Fruit fly (Drosophila melanogaster) whole organism, embryonic: ENCODE data around the gene SerRS-m.

Experiments
- Bdp1 ChIP-seq: fragments of 200-800 bp; sonication (Bioruptor generic); optimal IDR thresholded peaks from 3 replicates; lab custom pipeline; 2016; ENCODE audit warnings: missing biosample characterization, missing genetic modification characterization
- Bteb2 ChIP-seq: fragments of 200-800 bp; sonication (Bioruptor generic); optimal IDR thresholded peaks from 2 replicates; lab custom pipeline; 2016; ENCODE audit warnings: missing biosample characterization, missing genetic modification characterization
- CG10147 ChIP-seq: fragments of 200-800 bp; sonication (Bioruptor generic); optimal IDR thresholded peaks from 2 replicates; lab custom pipeline; 2019; ENCODE audit warnings: missing biosample characterization, mild to moderate bottlenecking, missing genetic modification characterization, moderate library complexity
- CG12155 ChIP-seq: fragments of 200-800 bp; sonication (Bioruptor generic); optimal IDR thresholded peaks from 3 replicates; lab custom pipeline; 2016; ENCODE audit warnings: missing biosample characterization, missing genetic modification characterization
- CG1233 ChIP-seq: fragments of 200-800 bp; sonication (Bioruptor generic); optimal IDR thresholded peaks from 4 replicates; lab custom pipeline; 2018; ENCODE audit warnings: missing biosample characterization, mild to moderate bottlenecking, missing genetic modification characterization
- CG13424 ChIP-seq: fragments of 200-800 bp; sonication (Bioruptor generic); optimal IDR thresholded peaks from 2 replicates; lab custom pipeline; 2019; ENCODE audit warnings: missing biosample characterization, mild to moderate bottlenecking, missing genetic modification characterization, moderate library complexity
- CG13775 ChIP-seq: fragments of 200-800 bp; sonication (Bioruptor generic); optimal IDR thresholded peaks from 3 replicates; lab custom pipeline; 2017; ENCODE audit warnings: missing biosample characterization, mild to moderate bottlenecking, missing genetic modification characterization
- CG15269 ChIP-seq: fragments of 200-800 bp; sonication (Bioruptor generic); optimal IDR thresholded peaks from 2 replicates; lab custom pipeline; 2018; ENCODE audit warnings: missing biosample characterization, mild to moderate bottlenecking, missing genetic modification characterization, moderate library complexity
- CG17385 ChIP-seq: fragments of 200-800 bp; sonication (Bioruptor generic); optimal IDR thresholded peaks from 3 replicates; lab custom pipeline; 2018; ENCODE audit warnings: missing biosample characterization, mild to moderate bottlenecking, missing genetic modification characterization
- CG17802 ChIP-seq: fragments of 200-800 bp; sonication (Bioruptor generic); optimal IDR thresholded peaks from 2 replicates; lab custom pipeline; 2018; ENCODE audit warnings: missing biosample characterization, mild to moderate bottlenecking, missing genetic modification characterization, moderate library complexity
- CG17829 ChIP-seq: fragments of 200-800 bp; optimal IDR thresholded peaks from 2 replicates; lab custom pipeline; 2019; ENCODE audit warnings: missing biosample characterization, mild to moderate bottlenecking, missing genetic modification characterization, moderate library complexity
- CG2120 ChIP-seq: fragments of 200-800 bp; sonication (Bioruptor generic); optimal IDR thresholded peaks from 3 replicates; lab custom pipeline; 2016; ENCODE audit warnings: missing biosample characterization, missing genetic modification characterization
- CG32532 ChIP-seq: fragments of 200-800 bp; sonication (Bioruptor generic); IDR thresholded peaks from 2 replicates; pipeline ENCODE4 v1.3.6; 2022; ENCODE audit warnings: missing biosample characterization, missing genetic modification characterization
- CG3281 ChIP-seq: fragments of 200-800 bp; sonication (Bioruptor generic); optimal IDR thresholded peaks from 3 replicates; lab custom pipeline; 2017; ENCODE audit warnings: missing biosample characterization, mild to moderate bottlenecking, missing genetic modification characterization
- CG3407 ChIP-seq: fragments of 200-800 bp; sonication (Bioruptor generic); optimal IDR thresholded peaks from 2 replicates; lab custom pipeline; 2018; ENCODE audit warnings: missing biosample characterization, mild to moderate bottlenecking, missing genetic modification characterization
- CG34376 ChIP-seq: fragments of 200-800 bp; sonication (Bioruptor generic); optimal IDR thresholded peaks from 2 replicates; lab custom pipeline; 2018; ENCODE audit warnings: missing biosample characterization, mild to moderate bottlenecking, missing genetic modification characterization
- CG3838 ChIP-seq: fragments of 200-800 bp; sonication (Bioruptor generic); optimal IDR thresholded peaks from 3 replicates; lab custom pipeline; 2016; ENCODE audit warnings: missing biosample characterization, missing genetic modification characterization
- CG42726 ChIP-seq: fragments of 200-800 bp; sonication (Bioruptor generic); IDR thresholded peaks from 2 replicates; pipeline ENCODE4 v1.3.6; 2022; ENCODE audit warnings: missing biosample characterization, missing genetic modification characterization; ENCODE audit not compliant: partially characterized antibody
- CG4730 ChIP-seq: fragments of 200-800 bp; sonication (Bioruptor generic); IDR thresholded peaks from 2 replicates; pipeline ENCODE4 v1.3.6; 2022; ENCODE audit warnings: missing biosample characterization, missing genetic modification characterization
- CG6272 ChIP-seq: fragments of 200-800 bp; sonication (Bioruptor generic); IDR thresholded peaks from 2 replicates; pipeline ENCODE4 v1.3.6; 2022; ENCODE audit warnings: missing biosample characterization, missing genetic modification characterization
- CG8388 ChIP-seq: fragments of 200-800 bp; sonication (Bioruptor generic); optimal IDR thresholded peaks from 2 replicates; lab custom pipeline; 2019; ENCODE audit warnings: missing biosample characterization, mild to moderate bottlenecking, missing genetic modification characterization, moderate library complexity
- CHES-1-like ChIP-seq: fragments of 200-800 bp; sonication (Bioruptor generic); optimal IDR thresholded peaks from 2 replicates; lab custom pipeline; 2016; ENCODE audit warnings: missing biosample characterization, missing genetic modification characterization
- Chrac-16 ChIP-seq: fragments of 200-800 bp; sonication (Bioruptor generic); optimal IDR thresholded peaks from 3 replicates; lab custom pipeline; 2016; ENCODE audit warnings: missing biosample characterization, missing genetic modification characterization
- HmgZ ChIP-seq: fragments of 200-800 bp; sonication (Bioruptor generic); optimal IDR thresholded peaks from 2 replicates; lab custom pipeline; 2018; ENCODE audit warnings: missing biosample characterization, mild to moderate bottlenecking, missing genetic modification characterization
- Hsf ChIP-seq: fragments of 200-800 bp; sonication (Bioruptor generic); optimal IDR thresholded peaks from 3 replicates; lab custom pipeline; 2016; ENCODE audit warnings: missing biosample characterization, missing genetic modification characterization
- Mad ChIP-seq: fragments of 200-800 bp; sonication (Bioruptor generic); optimal IDR thresholded peaks from 2 replicates; lab custom pipeline; 2016; ENCODE audit warnings: missing biosample characterization, missing genetic modification characterization
- Nf-YA ChIP-seq: fragments of 200-800 bp; sonication (Bioruptor generic); IDR thresholded peaks from 2 replicates; pipeline ENCODE4 v1.3.6; 2022; ENCODE audit warnings: missing biosample characterization, missing genetic modification characterization
- Ptx1 ChIP-seq: fragments of 200-800 bp; sonication (Bioruptor generic); IDR thresholded peaks from 2 replicates; pipeline ENCODE4 v1.3.6; 2022; ENCODE audit warnings: missing biosample characterization, missing genetic modification characterization
- Rx ChIP-seq: fragments of 200-800 bp; sonication (Bioruptor generic); IDR thresholded peaks from 2 replicates; pipeline ENCODE4 v1.3.6; 2022; ENCODE audit warnings: missing biosample characterization, missing genetic modification characterization
- Ssrp ChIP-seq: fragments of 200-800 bp; sonication (Bioruptor generic); optimal IDR thresholded peaks from 2 replicates; lab custom pipeline; 2018; ENCODE audit warnings: missing biosample characterization, mild to moderate bottlenecking, missing genetic modification characterization, moderate library complexity
- YL-1 ChIP-seq: fragments of 200-800 bp; sonication (Bioruptor generic); optimal IDR thresholded peaks from 3 replicates; lab custom pipeline; 2017; ENCODE audit warnings: missing biosample characterization, mild to moderate bottlenecking, missing genetic modification characterization
- bab2 ChIP-seq: fragments of 200-800 bp; sonication (Bioruptor generic); optimal IDR thresholded peaks from 2 replicates; lab custom pipeline; 2016; ENCODE audit warnings: missing biosample characterization, missing genetic modification characterization
- ci ChIP-seq: fragments of 200-800 bp; sonication (Bioruptor generic); IDR thresholded peaks from 3 replicates; pipeline ENCODE4 v1.3.6; 2022; ENCODE audit warnings: missing biosample characterization, missing genetic modification characterization
- ems ChIP-seq: fragments of 200-800 bp; sonication (Bioruptor generic); optimal IDR thresholded peaks from 3 replicates; lab custom pipeline; 2016; ENCODE audit warnings: missing biosample characterization, missing genetic modification characterization
- fd96Cb ChIP-seq: fragments of 200-800 bp; sonication (Bioruptor generic); optimal IDR thresholded peaks from 2 replicates; lab custom pipeline; 2018; ENCODE audit warnings: missing biosample characterization, mild to moderate bottlenecking, missing genetic modification characterization, moderate library complexity
- lbe ChIP-seq: fragments of 200-800 bp; sonication (Bioruptor generic); optimal IDR thresholded peaks from 2 replicates; lab custom pipeline; 2016; ENCODE audit warnings: missing biosample characterization, mild to moderate bottlenecking, missing genetic modification characterization
- lmd ChIP-seq: fragments of 200-800 bp; sonication (Bioruptor generic); IDR thresholded peaks from 2 replicates; pipeline ENCODE4 v1.3.6; 2022; ENCODE audit warnings: missing biosample characterization, missing genetic modification characterization
- lola ChIP-seq, 3 experiments: fragments of >200 bp in 2 of 3; fragments of 200-800 bp in 1 of 3; sonication (Bioruptor generic) in 1 of 3; optimal IDR thresholded peaks; 2 replicates each; lab custom pipeline; 2017 to 2019; ENCODE audit warnings: missing biosample characterization in 3 of 3, missing genetic modification characterization in 3 of 3, mild to moderate bottlenecking in 1 of 3, moderate library complexity in 1 of 3
- mam ChIP-seq: fragments of 200-800 bp; sonication (Bioruptor generic); optimal IDR thresholded peaks from 3 replicates; lab custom pipeline; 2016; ENCODE audit warnings: missing biosample characterization, missing genetic modification characterization
- nerfin-1 ChIP-seq: fragments of 200-800 bp; sonication (Bioruptor generic); optimal IDR thresholded peaks from 3 replicates; lab custom pipeline; 2019; ENCODE audit warnings: missing biosample characterization, mild to moderate bottlenecking, missing genetic modification characterization, moderate library complexity
- phol ChIP-seq: fragments of 200-800 bp; sonication (Bioruptor generic); optimal IDR thresholded peaks from 3 replicates; lab custom pipeline; 2018; ENCODE audit warnings: missing biosample characterization, mild to moderate bottlenecking, missing genetic modification characterization, moderate library complexity
- psq ChIP-seq: fragments of 200-800 bp; sonication (Bioruptor generic); optimal IDR thresholded peaks from 2 replicates; lab custom pipeline; 2017; ENCODE audit warnings: missing biosample characterization, missing genetic modification characterization
- sd ChIP-seq: fragments of 200-800 bp; sonication (Bioruptor generic); optimal IDR thresholded peaks from 3 replicates; lab custom pipeline; 2018; ENCODE audit warnings: missing biosample characterization, mild to moderate bottlenecking, missing genetic modification characterization, moderate library complexity
- sim ChIP-seq: fragments of 200-800 bp; sonication (Bioruptor generic); IDR thresholded peaks from 2 replicates; pipeline ENCODE4 v1.3.6; 2022; ENCODE audit warnings: missing biosample characterization, missing genetic modification characterization
- sisA ChIP-seq: fragments of 200-800 bp; sonication (Bioruptor generic); IDR thresholded peaks from 2 replicates; pipeline ENCODE4 v1.3.6; 2022; ENCODE audit warnings: missing biosample characterization, missing genetic modification characterization
- sob ChIP-seq: fragments of 200-800 bp; sonication (Bioruptor generic); IDR thresholded peaks from 2 replicates; pipeline ENCODE4 v1.3.6; 2022; ENCODE audit warnings: missing biosample characterization, missing genetic modification characterization
- tll ChIP-seq, 2 experiments: fragments of 200-800 bp in 1 of 2; fragments of >200 bp in 1 of 2; sonication (Bioruptor generic) in 1 of 2; optimal IDR thresholded peaks; 2 replicates each; lab custom pipeline; 2017 to 2019; ENCODE audit warnings: missing biosample characterization in 2 of 2, missing genetic modification characterization in 2 of 2, mild to moderate bottlenecking in 1 of 2, moderate library complexity in 1 of 2
- twi ChIP-seq: fragments of 200-800 bp; optimal IDR thresholded peaks from 2 replicates; lab custom pipeline; 2019; ENCODE audit warnings: missing biosample characterization, mild to moderate bottlenecking, missing genetic modification characterization, moderate library complexity
- unpg ChIP-seq: fragments of 200-800 bp; sonication (Bioruptor generic); optimal IDR thresholded peaks from 3 replicates; lab custom pipeline; 2018; ENCODE audit warnings: missing biosample characterization, mild to moderate bottlenecking, missing genetic modification characterization, moderate library complexity
- wor ChIP-seq: fragments of 200-800 bp; sonication (Bioruptor generic); IDR thresholded peaks from 2 replicates; pipeline ENCODE4 v1.3.6; 2022; ENCODE audit warnings: missing biosample characterization, missing genetic modification characterization

SerRS-m gene

dm6 chr3R:15347822-15348221 is 7.4 kb downstream of the SerRS-m start, which contains the start of the genes CG42726 and CG42727 (continued):
- TF ChIP-seq CG3281 (GFP tag; lab: Kevin White, UChicago) (peak; percentile 39), CG34376 (no peak), wor (GFP tag; lab: Robert Waterston, UW) (no peak), Bdp1 (peak; percentile 15), lola (GFP tag; optimal IDR thresholded peaks at IDR 0.05; lab: Kevin White, UChicago) (peak in 1 of 3 experiments; percentile 17), Chrac-16 (GFP tag; lab: Kevin White, UChicago) (peak; percentile 25), CG10147 (peak; percentile 50), CG3407 (no peak), psq (no peak), CG17829 (tag; lab: Kevin White, UChicago) (peak; percentile 42), Bteb2 (GFP tag; lab: Kevin White, UChicago) (peak; percentile 27), CG12155 (peak; percentile 20), CG17385 (GFP tag; lab: Kevin White, UChicago) (peak; percentile 96), mam (GFP tag; lab: Kevin White, UChicago) (peak; percentile 33), YL-1 (peak; percentile 21), ci (GFP tag; lab: Robert Waterston, UW) (peak; percentile 66), tll (GFP tag; optimal IDR thresholded peaks at IDR 0.05; lab: Kevin White, UChicago) (no peak), sisA (GFP tag; lab: Robert Waterston, UW) (peak; percentile 30), Nf-YA (no peak), nerfin-1 (peak; percentile 54), sd (peak; percentile 42), CG6272 (GFP tag; lab: Robert Waterston, UW) (no peak), CG13775 (peak; percentile 14), twi (tag; lab: Kevin White, UChicago) (no peak), CG42726 (GFP tag; lab: Robert Waterston, UW) (no peak), sim (GFP tag; lab: Robert Waterston, UW) (no peak), ems (GFP tag; lab: Kevin White, UChicago) (peak; percentile 52), CG2120 (GFP tag; lab: Kevin White, UChicago) (peak; percentile 62), Hsf (GFP tag; lab: Kevin White, UChicago) (peak; percentile 55), CHES-1-like (GFP tag; lab: Kevin White, UChicago) (no peak), lbe (peak; percentile 20), Rx (GFP tag; lab: Robert Waterston, UW) (0 out of 2 replicates have a peak, but pooled peaks have one; percentile 24), sob (0 out of 2 replicates have a peak, but pooled peaks have one; percentile 42), CG13424 (peak; percentile 42), lmd (GFP tag; lab: Robert Waterston, UW) (peak; percentile 40), CG3838 (peak; percentile 2), CG8388 (GFP tag; lab: Kevin White, UChicago) (peak; percentile 2), unpg (peak; percentile 50), Ptx1 (GFP tag; lab: Robert Waterston, UW) (peak; percentile 31; the same call in 1 of the 2 replicates), Mad (GFP tag; lab: Kevin White, UChicago) (peak; percentile 31), phol (tag; lab: Kevin White, UChicago) (peak; percentile 47), CG32532 (GFP tag; lab: Robert Waterston, UW) (peak; percentile 16; the same call in 1 of the 2 replicates), bab2 (GFP tag; lab: Kevin White, UChicago) (no peak), CG4730 (GFP tag; lab: Robert Waterston, UW) (0 out of 2 replicates have a peak, but pooled peaks have one; percentile 19), CG1233 (GFP tag; lab: Kevin White, UChicago) (peak; percentile 8), CG17802 (tag; lab: Kevin White, UChicago) (no peak), fd96Cb (tag; lab: Kevin White, UChicago) (peak; percentile 9), CG15269 (tag; lab: Kevin White, UChicago) (peak; percentile 18), Ssrp (no peak), HmgZ (peak; percentile 23)
